Fruit fly (Drosophila melanogaster) whole organism, embryonic: ENCODE results near the gene Kal1.

ENCODE experiments used
- Atf3 ChIP-seq: fragments of 200-800 bp; sonication (Bioruptor generic); optimal IDR thresholded peaks from 3 replicates; lab custom pipeline; 2016; ENCODE audit warnings: missing biosample characterization, missing genetic modification characterization
- CG10321 ChIP-seq: fragments of 200-800 bp; sonication (Bioruptor generic); IDR thresholded peaks from 2 replicates; pipeline ENCODE4 v1.3.6; 2022; ENCODE audit warnings: missing biosample characterization, missing genetic modification characterization
- CG10431 ChIP-seq: fragments of 200-800 bp; sonication (Bioruptor generic); optimal IDR thresholded peaks from 3 replicates; lab custom pipeline; 2018; ENCODE audit warnings: missing biosample characterization, mild to moderate bottlenecking, missing genetic modification characterization
- CG11560 ChIP-seq: fragments of 200-800 bp; sonication (Bioruptor generic); IDR thresholded peaks from 3 replicates; pipeline ENCODE4 v1.3.6; 2022; ENCODE audit warnings: missing biosample characterization, missing genetic modification characterization
- CG12155 ChIP-seq: fragments of 200-800 bp; sonication (Bioruptor generic); optimal IDR thresholded peaks from 3 replicates; lab custom pipeline; 2016; ENCODE audit warnings: missing biosample characterization, missing genetic modification characterization
- CG12236 ChIP-seq: fragments of 200-800 bp; sonication (Bioruptor generic); optimal IDR thresholded peaks from 2 replicates; lab custom pipeline; 2016; ENCODE audit warnings: missing biosample characterization, missing genetic modification characterization
- CG1233 ChIP-seq: fragments of 200-800 bp; sonication (Bioruptor generic); optimal IDR thresholded peaks from 4 replicates; lab custom pipeline; 2018; ENCODE audit warnings: missing biosample characterization, mild to moderate bottlenecking, missing genetic modification characterization
- CG12391 ChIP-seq: fragments of 200-800 bp; sonication (Bioruptor generic); optimal IDR thresholded peaks from 3 replicates; lab custom pipeline; 2018; ENCODE audit warnings: missing biosample characterization, mild to moderate bottlenecking, missing genetic modification characterization, moderate library complexity
- CG15011 ChIP-seq: fragments of 200-800 bp; sonication (Bioruptor generic); optimal IDR thresholded peaks from 3 replicates; lab custom pipeline; 2018; ENCODE audit warnings: missing biosample characterization, mild to moderate bottlenecking, missing genetic modification characterization
- CG16863 ChIP-seq: fragments of 200-800 bp; sonication (Bioruptor generic); optimal IDR thresholded peaks from 3 replicates; lab custom pipeline; 2016; ENCODE audit warnings: missing biosample characterization, missing genetic modification characterization
- CG18619 ChIP-seq: fragments of 200-800 bp; sonication (Bioruptor generic); optimal IDR thresholded peaks from 3 replicates; lab custom pipeline; 2017; ENCODE audit warnings: missing biosample characterization, mild to moderate bottlenecking, missing genetic modification characterization
- CG2202 ChIP-seq: fragments of 200-800 bp; sonication (Bioruptor generic); optimal IDR thresholded peaks from 2 replicates; lab custom pipeline; 2018; ENCODE audit warnings: missing biosample characterization, mild to moderate bottlenecking, missing genetic modification characterization
- CG3065 ChIP-seq: fragments of 200-800 bp; sonication (Bioruptor generic); optimal IDR thresholded peaks from 2 replicates; lab custom pipeline; 2016; ENCODE audit warnings: missing biosample characterization, missing genetic modification characterization
- CG32532 ChIP-seq: fragments of 200-800 bp; sonication (Bioruptor generic); IDR thresholded peaks from 2 replicates; pipeline ENCODE4 v1.3.6; 2022; ENCODE audit warnings: missing biosample characterization, missing genetic modification characterization
- CG32767 ChIP-seq: fragments of 200-800 bp; sonication (Bioruptor generic); IDR thresholded peaks from 2 replicates; pipeline ENCODE4 v1.3.6; 2022; ENCODE audit warnings: missing biosample characterization, missing genetic modification characterization
- CG33557 ChIP-seq: fragments of 200-800 bp; sonication (Bioruptor generic); optimal IDR thresholded peaks from 2 replicates; lab custom pipeline; 2019; ENCODE audit warnings: missing biosample characterization, mild to moderate bottlenecking, missing genetic modification characterization, moderate library complexity
- CG3995 ChIP-seq: fragments of 200-800 bp; sonication (Bioruptor generic); optimal IDR thresholded peaks from 3 replicates; lab custom pipeline; 2016; ENCODE audit warnings: missing biosample characterization, missing genetic modification characterization
- CG4328 ChIP-seq: fragments of 200-800 bp; sonication (Bioruptor generic); optimal IDR thresholded peaks from 3 replicates; lab custom pipeline; 2017; ENCODE audit warnings: missing biosample characterization, missing genetic modification reagents, missing genetic modification characterization
- CG6683 ChIP-seq: fragments of 200-800 bp; sonication (Bioruptor generic); optimal IDR thresholded peaks from 2 replicates; lab custom pipeline; 2017; ENCODE audit warnings: missing biosample characterization, mild to moderate bottlenecking, missing genetic modification characterization, missing genetic modification reagents
- CG7928 ChIP-seq: fragments of 200-800 bp; sonication (Bioruptor generic); optimal IDR thresholded peaks from 2 replicates; lab custom pipeline; 2017; ENCODE audit warnings: missing biosample characterization, mild to moderate bottlenecking, missing genetic modification characterization
- CG8924 ChIP-seq: fragments of 200-800 bp; optimal IDR thresholded peaks from 3 replicates; lab custom pipeline; 2019; ENCODE audit warnings: missing biosample characterization, mild to moderate bottlenecking, missing genetic modification characterization, moderate library complexity
- CTCF ChIP-seq: fragments of 200-800 bp; sonication (Bioruptor generic); optimal IDR thresholded peaks from 2 replicates; lab custom pipeline; 2017; ENCODE audit warnings: missing biosample characterization, mild to moderate bottlenecking, missing genetic modification characterization, moderate library complexity
- GATAe ChIP-seq: fragments of 200-800 bp; sonication (Bioruptor generic); conservative IDR thresholded peaks from 2 replicates; pipeline ENCODE4 v1.3.6; 2022; ENCODE audit warnings: missing biosample characterization, missing genetic modification characterization
- HLH4C ChIP-seq: fragments of 200-800 bp; sonication (Bioruptor generic); IDR thresholded peaks from 3 replicates; pipeline ENCODE4 v1.3.6; 2022; ENCODE audit warnings: missing biosample characterization, missing genetic modification characterization; ENCODE audit not compliant: partially characterized antibody
- Hey ChIP-seq: fragments of 200-800 bp; sonication (Bioruptor generic); optimal IDR thresholded peaks from 3 replicates; lab custom pipeline; 2018; ENCODE audit warnings: missing biosample characterization, mild to moderate bottlenecking, missing genetic modification characterization
- Lim3 ChIP-seq: fragments of 200-800 bp; sonication (Bioruptor generic); IDR thresholded peaks from 2 replicates; pipeline ENCODE4 v1.3.6; 2022; ENCODE audit warnings: missing biosample characterization, missing genetic modification characterization
- Optix ChIP-seq: fragments of 200-800 bp; sonication (Bioruptor generic); IDR thresholded peaks from 3 replicates; pipeline ENCODE4 v1.3.6; 2022; ENCODE audit warnings: missing biosample characterization, missing genetic modification characterization
- PHDP ChIP-seq: fragments of 200-800 bp; sonication (Bioruptor generic); optimal IDR thresholded peaks from 3 replicates; lab custom pipeline; 2018; ENCODE audit warnings: missing biosample characterization, mild to moderate bottlenecking, missing genetic modification characterization, moderate library complexity
- Sry-β ChIP-seq: fragments of 200-800 bp; sonication (Bioruptor generic); optimal IDR thresholded peaks from 2 replicates; lab custom pipeline; 2018; ENCODE audit warnings: missing biosample characterization, mild to moderate bottlenecking, missing genetic modification characterization, moderate library complexity
- ab ChIP-seq: fragments of 200-800 bp; sonication (Bioruptor generic); optimal IDR thresholded peaks from 2 replicates; lab custom pipeline; 2016; ENCODE audit warnings: missing biosample characterization, missing genetic modification characterization
- ac ChIP-seq: fragments of 200-800 bp; sonication (Bioruptor generic); optimal IDR thresholded peaks from 3 replicates; lab custom pipeline; 2017; ENCODE audit warnings: missing biosample characterization, mild to moderate bottlenecking, missing genetic modification characterization
- ash1 ChIP-seq: fragments of 200-800 bp; sonication (Bioruptor generic); optimal IDR thresholded peaks from 2 replicates; lab custom pipeline; 2018; ENCODE audit warnings: missing biosample characterization, mild to moderate bottlenecking, missing genetic modification characterization
- az2 ChIP-seq: fragments of 200-800 bp; sonication (Bioruptor generic); optimal IDR thresholded peaks from 3 replicates; lab custom pipeline; 2016; ENCODE audit warnings: missing biosample characterization, missing genetic modification characterization
- bbx ChIP-seq: fragments of 200-800 bp; sonication (Bioruptor generic); IDR thresholded peaks from 2 replicates; pipeline ENCODE4 v1.3.6; 2022; ENCODE audit warnings: missing biosample characterization, missing genetic modification characterization; ENCODE audit not compliant: partially characterized antibody
- bcd ChIP-seq: fragments of 200-800 bp; sonication (Bioruptor generic); optimal IDR thresholded peaks from 2 replicates; lab custom pipeline; 2017; ENCODE audit warnings: missing biosample characterization, mild to moderate bottlenecking, missing genetic modification characterization
- btn ChIP-seq: fragments of 200-800 bp; sonication (Bioruptor generic); optimal IDR thresholded peaks from 2 replicates; lab custom pipeline; 2016; ENCODE audit warnings: missing biosample characterization, missing genetic modification characterization
- chn ChIP-seq: fragments of 200-800 bp; sonication (Bioruptor generic); optimal IDR thresholded peaks from 2 replicates; lab custom pipeline; 2016; ENCODE audit warnings: missing biosample characterization, missing genetic modification characterization
- ci ChIP-seq: fragments of 200-800 bp; sonication (Bioruptor generic); IDR thresholded peaks from 3 replicates; pipeline ENCODE4 v1.3.6; 2022; ENCODE audit warnings: missing biosample characterization, missing genetic modification characterization
- ewg ChIP-seq: fragments of 200-800 bp; sonication (Bioruptor generic); optimal IDR thresholded peaks from 3 replicates; lab custom pipeline; 2017; ENCODE audit warnings: mild to moderate bottlenecking, missing biosample characterization, missing genetic modification reagents, missing genetic modification characterization
- ftz-f1 ChIP-seq: fragments of 200-800 bp; sonication (Bioruptor generic); optimal IDR thresholded peaks from 2 replicates; lab custom pipeline; 2016; ENCODE audit warnings: missing biosample characterization, missing genetic modification characterization
- hth ChIP-seq: fragments of >200 bp; optimal IDR thresholded peaks from 2 replicates; lab custom pipeline; 2017; ENCODE audit warnings: inconsistent platforms
- ind ChIP-seq: fragments of 200-800 bp; sonication (Bioruptor generic); optimal IDR thresholded peaks from 3 replicates; lab custom pipeline; 2016; ENCODE audit warnings: missing biosample characterization, missing genetic modification characterization
- pan ChIP-seq, 4 experiments: fragments of >200 bp in 3 of 4; fragments of 200-800 bp in 1 of 4; sonication (Bioruptor generic) in 1 of 4; optimal IDR thresholded peaks in 3 of 4; IDR thresholded peaks in 1 of 4; 2 replicates each; pipeline versions ENCODE4 v1.3.6 to Lab custom; 2017 to 2022; ENCODE audit warnings: missing biosample characterization in 2 of 4, missing genetic modification characterization in 2 of 4, mixed read lengths in 1 of 4
- row ChIP-seq: fragments of 200-800 bp; sonication (Bioruptor generic); IDR thresholded peaks from 3 replicates; pipeline ENCODE4 v1.3.6; 2022; ENCODE audit warnings: missing biosample characterization, missing genetic modification characterization
- sd ChIP-seq: fragments of 200-800 bp; sonication (Bioruptor generic); optimal IDR thresholded peaks from 3 replicates; lab custom pipeline; 2018; ENCODE audit warnings: missing biosample characterization, mild to moderate bottlenecking, missing genetic modification characterization, moderate library complexity
- sob ChIP-seq: fragments of 200-800 bp; sonication (Bioruptor generic); IDR thresholded peaks from 2 replicates; pipeline ENCODE4 v1.3.6; 2022; ENCODE audit warnings: missing biosample characterization, missing genetic modification characterization
- toy ChIP-seq: fragments of 200-800 bp; sonication (Bioruptor generic); IDR thresholded peaks from 2 replicates; pipeline ENCODE4 v1.3.6; 2022; ENCODE audit warnings: missing biosample characterization, missing genetic modification characterization
- trh ChIP-seq: fragments of 200-800 bp; sonication (Bioruptor generic); optimal IDR thresholded peaks from 2 replicates; lab custom pipeline; 2016; ENCODE audit warnings: missing biosample characterization, missing genetic modification characterization
- ttk ChIP-seq: fragments of 200-800 bp; sonication (Bioruptor generic); IDR thresholded peaks from 2 replicates; pipeline ENCODE4 v2.1.2; 2022; ENCODE audit warnings: missing biosample characterization, missing genetic modification characterization
- vfl ChIP-seq: fragments of 200-800 bp; sonication (Bioruptor generic); optimal IDR thresholded peaks from 2 replicates; lab custom pipeline; 2016; ENCODE audit warnings: missing biosample characterization, missing genetic modification characterization
- vnd ChIP-seq: fragments of 200-800 bp; sonication (Bioruptor generic); IDR thresholded peaks from 3 replicates; pipeline ENCODE4 v1.3.6; 2022; ENCODE audit warnings: missing biosample characterization, missing genetic modification characterization; ENCODE audit not compliant: partially characterized antibody
- wek ChIP-seq: fragments of 200-800 bp; sonication (Bioruptor generic); optimal IDR thresholded peaks from 3 replicates; lab custom pipeline; 2018; ENCODE audit warnings: missing biosample characterization, mild to moderate bottlenecking, missing genetic modification characterization, moderate library complexity

Kal1 gene

dm6 chr3R:24105312-24105902 is 35.8 kb upstream of the Kal1 start, which contains the start of gene Syx1A (continued):
- TF ChIP-seq CG4328 (GFP tag; lab: Kevin White, UChicago): peak; percentile 19
- no peak for TF ChIP-seq row (GFP tag; lab: Robert Waterston, UW)
- TF ChIP-seq ash1 (GFP tag; lab: Kevin White, UChicago): no peak
- no peak for TF ChIP-seq bcd (GFP tag; lab: Kevin White, UChicago)
- no peak for TF ChIP-seq bbx (GFP tag; lab: Robert Waterston, UW)
- TF ChIP-seq CG32532 (GFP tag; lab: Robert Waterston, UW): no peak
- no peak for TF ChIP-seq ttk (GFP tag; lab: Robert Waterston, UW)
- TF ChIP-seq sd (tag; lab: Kevin White, UChicago): no peak
- no peak for TF ChIP-seq CG10321
- TF ChIP-seq ewg (GFP tag; lab: Kevin White, UChicago): peak; percentile 10
- TF ChIP-seq CG12391 (tag; lab: Kevin White, UChicago): no peak
- peak; percentile 9 for TF ChIP-seq vfl (GFP tag; lab: Kevin White, UChicago)
- TF ChIP-seq chn: peak; percentile 27
- TF ChIP-seq btn (GFP tag; lab: Kevin White, UChicago): no peak
- TF ChIP-seq pan (optimal IDR thresholded peaks at IDR 0.05; lab: Kevin White, UChicago): no peak
- no peak for TF ChIP-seq pan (GFP tag; optimal IDR thresholded peaks at IDR 0.05 in 1 of 2, IDR thresholded peaks at IDR 0.05 in 1 of 2)
- TF ChIP-seq CG16863 (GFP tag; lab: Kevin White, UChicago): no peak
- TF ChIP-seq hth (lab: Kevin White, UChicago): no peak
- peak; percentile 35 for TF ChIP-seq CG8924 (tag; lab: Kevin White, UChicago)
- TF ChIP-seq Optix (GFP tag; lab: Robert Waterston, UW): no peak
- TF ChIP-seq toy: no peak
- peak; percentile 11 for TF ChIP-seq CG2202
- TF ChIP-seq wek (GFP tag; lab: Kevin White, UChicago): no peak
- no peak for TF ChIP-seq az2 (GFP tag; lab: Kevin White, UChicago)
- TF ChIP-seq Atf3 (GFP tag; lab: Kevin White, UChicago): no peak
- no peak for TF ChIP-seq Hey
- TF ChIP-seq Lim3 (GFP tag; lab: Robert Waterston, UW): no peak
- no peak for TF ChIP-seq CG12236 (GFP tag; lab: Kevin White, UChicago)
- peak; percentile 23 for TF ChIP-seq CG18619 (GFP tag; lab: Kevin White, UChicago)
- no peak for TF ChIP-seq GATAe (GFP tag; lab: Robert Waterston, UW)
- TF ChIP-seq CG15011 (GFP tag; lab: Kevin White, UChicago): no peak
- TF ChIP-seq CG10431 (GFP tag; lab: Kevin White, UChicago): peak; percentile 10
- no peak for TF ChIP-seq CG6683
- TF ChIP-seq Sry-β (GFP tag; lab: Kevin White, UChicago): no peak
- TF ChIP-seq CG12155: no peak
- no peak for TF ChIP-seq trh (GFP tag; lab: Kevin White, UChicago)
- no peak for TF ChIP-seq CG3065 (GFP tag; lab: Kevin White, UChicago)
- no peak for TF ChIP-seq ac (GFP tag; lab: Kevin White, UChicago)
- TF ChIP-seq sob (GFP tag; lab: Robert Waterston, UW): no peak
- no peak for TF ChIP-seq ab
- TF ChIP-seq CTCF (GFP tag; lab: Kevin White, UChicago): peak; percentile 44
- peak; percentile 33 for TF ChIP-seq PHDP (tag; lab: Kevin White, UChicago)
- no peak for TF ChIP-seq CG11560
- TF ChIP-seq CG7928 (GFP tag; lab: Kevin White, UChicago): no peak
- no peak for TF ChIP-seq CG32767 (GFP tag; lab: Robert Waterston, UW)
- TF ChIP-seq CG33557 (GFP tag; lab: Kevin White, UChicago): no peak
- no peak for TF ChIP-seq ftz-f1
- no peak for TF ChIP-seq HLH4C (GFP tag; lab: Robert Waterston, UW)
- TF ChIP-seq CG3995: peak; percentile 81
- TF ChIP-seq ci (GFP tag; lab: Robert Waterston, UW): no peak
- no peak for TF ChIP-seq ind (GFP tag; lab: Kevin White, UChicago)
- no peak for TF ChIP-seq vnd (GFP tag; lab: Robert Waterston, UW)
- TF ChIP-seq CG1233 (GFP tag; lab: Kevin White, UChicago): peak; percentile 11
